Worm (Caenorhabditis elegans) whole organism, L1 larva: ENCODE data around the gene lido-13.

ENCODE experiments used
- C04F5.9 ChIP-seq: sonication (generic microtip); optimal IDR thresholded peaks from 2 replicates; lab custom pipeline; 2016; ENCODE audit warnings: missing genetic modification characterization, missing compliant biosample characterization
- F16B12.6 ChIP-seq: fragments of 150-350 bp; optimal IDR thresholded peaks from 2 replicates; lab custom pipeline; 2014; ENCODE audit warnings: missing biosample characterization, missing genetic modification characterization
- alr-1 ChIP-seq: fragments of 200-800 bp; sonication (Bioruptor generic); optimal IDR thresholded peaks from 2 replicates; lab custom pipeline; 2018; ENCODE audit warnings: borderline replicate concordance, mild to moderate bottlenecking, missing genetic modification characterization, missing compliant biosample characterization
- blmp-1 ChIP-seq: fragments of 150-350 bp; optimal IDR thresholded peaks from 2 replicates; lab custom pipeline; 2014; ENCODE audit warnings: missing biosample characterization, missing genetic modification characterization
- ceh-8 ChIP-seq: fragments of 200-800 bp; sonication (Bioruptor generic); optimal IDR thresholded peaks from 2 replicates; lab custom pipeline; 2018; ENCODE audit warnings: mild to moderate bottlenecking, missing genetic modification characterization, moderate library complexity, missing compliant biosample characterization
- ceh-82 ChIP-seq, 3 experiments: fragments of 150-350 bp in 1 of 3; sonication (generic microtip) in 2 of 3; optimal IDR thresholded peaks; 2 replicates each; lab custom pipeline; 2014 to 2017; ENCODE audit warnings: missing biosample characterization in 3 of 3, missing genetic modification characterization in 3 of 3
- ceh-88 ChIP-seq: fragments of 200-800 bp; sonication (Bioruptor generic); IDR thresholded peaks from 2 replicates; pipeline ENCODE4 v1.3.6; 2022; ENCODE audit warnings: missing genetic modification characterization, missing compliant biosample characterization
- dpl-1 ChIP-seq, 3 experiments: fragments of 150-350 bp in 2 of 3; sonication (generic microtip) in 1 of 3; optimal IDR thresholded peaks; 2 replicates each; lab custom pipeline; 2014 to 2017; ENCODE audit warnings: missing biosample characterization in 3 of 3, missing genetic modification characterization in 3 of 3, missing genetic modification reagents in 3 of 3
- dsc-1 ChIP-seq: sonication (generic microtip); optimal IDR thresholded peaks from 2 replicates; lab custom pipeline; 2016; ENCODE audit warnings: mild to moderate bottlenecking, missing genetic modification characterization, missing compliant biosample characterization
- efl-1 ChIP-seq, 4 experiments: fragments of 150-350 bp; optimal IDR thresholded peaks in 3 of 4; peaks in 1 of 4; 1 replicate in 1 of 4; 2 replicates in 3 of 4; lab custom pipeline; 2014; ENCODE audit warnings: missing biosample characterization in 2 of 4, missing genetic modification characterization in 2 of 4, missing genetic modification reagents in 2 of 4
- efl-3 ChIP-seq: fragments of 200-800 bp; sonication (Bioruptor generic); optimal IDR thresholded peaks from 2 replicates; lab custom pipeline; 2018; ENCODE audit warnings: mild to moderate bottlenecking, missing genetic modification characterization, missing compliant biosample characterization
- elt-2 ChIP-seq: sonication (generic microtip); optimal IDR thresholded peaks from 2 replicates; lab custom pipeline; 2016; ENCODE audit warnings: missing genetic modification characterization, mild to moderate bottlenecking, inconsistent platforms, missing compliant biosample characterization, missing genetic modification reagents
- fkh-4 ChIP-seq: sonication (generic microtip); optimal IDR thresholded peaks from 2 replicates; lab custom pipeline; 2016; ENCODE audit warnings: missing compliant biosample characterization, missing genetic modification characterization, borderline replicate concordance
- fkh-8 ChIP-seq: sonication (generic microtip); optimal IDR thresholded peaks from 2 replicates; lab custom pipeline; 2016; ENCODE audit warnings: mild to moderate bottlenecking, missing genetic modification characterization, missing compliant biosample characterization
- fos-1 ChIP-seq: fragments of 150-350 bp; optimal IDR thresholded peaks from 2 replicates; lab custom pipeline; 2014; ENCODE audit warnings: missing biosample characterization, missing genetic modification characterization
- jun-1 ChIP-seq: fragments of 150-350 bp; optimal IDR thresholded peaks from 2 replicates; lab custom pipeline; 2014; ENCODE audit warnings: missing biosample characterization, missing genetic modification reagents, missing genetic modification characterization
- lin-14 ChIP-seq: fragments of 200-800 bp; sonication (Bioruptor generic); optimal IDR thresholded peaks from 2 replicates; lab custom pipeline; 2018; ENCODE audit warnings: mild to moderate bottlenecking, missing genetic modification characterization, moderate library complexity, missing compliant biosample characterization
- lin-35 ChIP-seq, 2 experiments: fragments of 150-350 bp; optimal IDR thresholded peaks; 2 replicates each; lab custom pipeline; 2014; ENCODE audit warnings: missing biosample characterization in 2 of 2, missing genetic modification characterization in 2 of 2, missing genetic modification reagents in 2 of 2
- lin-39 ChIP-seq: fragments of 150-350 bp; optimal IDR thresholded peaks from 2 replicates; lab custom pipeline; 2014; ENCODE audit warnings: missing biosample characterization, missing genetic modification reagents, missing genetic modification characterization
- mab-9 ChIP-seq: fragments of 200-800 bp; sonication (Bioruptor generic); IDR thresholded peaks from 2 replicates; pipeline ENCODE4 v1.3.6; 2022; ENCODE audit warnings: missing genetic modification reagents, missing genetic modification characterization, missing compliant biosample characterization
- nhr-19 ChIP-seq: fragments of 200-800 bp; sonication (Bioruptor generic); conservative IDR thresholded peaks from 2 replicates; pipeline ENCODE4 v1.3.6; 2022; ENCODE audit warnings: missing genetic modification characterization, missing compliant biosample characterization
- nhr-237 ChIP-seq: fragments of 150-350 bp; optimal IDR thresholded peaks from 2 replicates; lab custom pipeline; 2014; ENCODE audit warnings: missing biosample characterization, missing genetic modification characterization
- nhr-28 ChIP-seq: fragments of 150-350 bp; optimal IDR thresholded peaks from 2 replicates; lab custom pipeline; 2014; ENCODE audit warnings: missing biosample characterization, missing genetic modification characterization
- nhr-47 ChIP-seq: sonication (generic microtip); optimal IDR thresholded peaks from 2 replicates; lab custom pipeline; 2016; ENCODE audit warnings: mild to moderate bottlenecking, missing genetic modification characterization, moderate library complexity, missing compliant biosample characterization
- nhr-76 ChIP-seq: sonication (generic microtip); optimal IDR thresholded peaks from 2 replicates; lab custom pipeline; 2017; ENCODE audit warnings: missing biosample characterization, missing genetic modification characterization
- nhr-84 ChIP-seq: sonication (generic microtip); optimal IDR thresholded peaks from 2 replicates; lab custom pipeline; 2017; ENCODE audit warnings: missing biosample characterization, missing genetic modification characterization
- nhr-90 ChIP-seq: sonication (generic microtip); optimal IDR thresholded peaks from 2 replicates; lab custom pipeline; 2016; ENCODE audit warnings: mild to moderate bottlenecking, missing genetic modification characterization, missing compliant biosample characterization; ENCODE audit not compliant: poor library complexity
- pag-3 ChIP-seq: sonication (generic microtip); optimal IDR thresholded peaks from 2 replicates; lab custom pipeline; 2017; ENCODE audit warnings: missing genetic modification characterization, mild to moderate bottlenecking, missing compliant biosample characterization, antibody characterized with exemption, borderline replicate concordance; ENCODE audit not compliant: insufficient read depth
- pax-3 ChIP-seq: fragments of 200-800 bp; sonication (Bioruptor generic); optimal IDR thresholded peaks from 2 replicates; lab custom pipeline; 2018; ENCODE audit warnings: mild to moderate bottlenecking, missing genetic modification characterization, moderate library complexity, missing compliant biosample characterization
- snu-23 ChIP-seq: sonication (generic microtip); optimal IDR thresholded peaks from 2 replicates; lab custom pipeline; 2016; ENCODE audit warnings: missing genetic modification characterization, missing compliant biosample characterization
- sup-37 ChIP-seq: fragments of 200-800 bp; sonication (Bioruptor generic); optimal IDR thresholded peaks from 2 replicates; lab custom pipeline; 2018; ENCODE audit warnings: mild to moderate bottlenecking, missing genetic modification characterization, missing compliant biosample characterization
- swsn-7 ChIP-seq: sonication (generic microtip); optimal IDR thresholded peaks from 2 replicates; lab custom pipeline; 2016; ENCODE audit warnings: missing genetic modification characterization, missing compliant biosample characterization
- tbx-2 ChIP-seq: sonication (generic microtip); optimal IDR thresholded peaks from 2 replicates; lab custom pipeline; 2016; ENCODE audit warnings: missing genetic modification characterization, missing compliant biosample characterization
- unc-62 ChIP-seq: fragments of 150-350 bp; optimal IDR thresholded peaks from 2 replicates; lab custom pipeline; 2014; ENCODE audit warnings: missing biosample characterization, missing genetic modification reagents, missing genetic modification characterization
- unc-86 ChIP-seq: sonication (generic microtip); optimal IDR thresholded peaks from 2 replicates; lab custom pipeline; 2016; ENCODE audit warnings: missing genetic modification characterization, missing compliant biosample characterization
- unc-98 ChIP-seq: fragments of 200-800 bp; sonication (Bioruptor generic); IDR thresholded peaks from 2 replicates; pipeline ENCODE4 v1.3.6; 2022; ENCODE audit warnings: missing genetic modification characterization, missing compliant biosample characterization
- zag-1 ChIP-seq: fragments of 150-350 bp; optimal IDR thresholded peaks from 2 replicates; lab custom pipeline; 2014; ENCODE audit warnings: missing biosample characterization, missing genetic modification characterization
- zip-4 ChIP-seq: fragments of 200-800 bp; sonication (Bioruptor generic); optimal IDR thresholded peaks from 2 replicates; lab custom pipeline; 2018; ENCODE audit warnings: mild to moderate bottlenecking, missing genetic modification characterization, moderate library complexity, missing compliant biosample characterization

The lido-13 gene

DNA sequence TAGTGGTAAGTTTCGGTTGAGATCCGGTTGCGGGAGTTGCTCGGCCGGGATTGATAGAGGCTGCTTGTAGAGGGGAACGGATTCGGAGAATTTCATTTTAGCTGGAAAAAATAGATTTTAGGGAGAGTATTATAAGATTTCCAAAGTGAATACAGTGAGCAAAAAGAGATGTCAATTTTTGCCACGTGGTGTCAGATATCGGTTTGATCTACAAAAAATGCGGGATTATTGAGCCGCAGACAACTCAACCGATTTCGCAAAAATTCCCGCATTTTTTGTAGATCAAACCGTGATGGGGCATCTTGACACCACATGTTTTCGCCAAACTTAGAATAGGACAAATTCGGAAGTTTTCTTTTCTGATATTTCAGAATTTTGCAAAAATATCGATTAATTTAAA is at the start of gene lido-13:
Gene lido-13, minus strand, starts transcription at position 101 of the 400 bp plus-strand sequence.
- TF ChIP-seq nhr-19 (GFP tag; lab: Robert Waterston, UW) (no peak), alr-1 (tag; lab: Kevin White, UChicago) (no peak), pax-3 (tag; lab: Kevin White, UChicago) (no peak), jun-1 (tag; lab: Kevin White, UChicago) (no peak), nhr-28 (tag; lab: Kevin White, UChicago) (no peak), lin-35 (GFP tag; optimal IDR thresholded peaks at IDR 0.05; lab: Kevin White, UChicago) (no peak), blmp-1 (no peak), unc-98 (no peak)

DNA sequence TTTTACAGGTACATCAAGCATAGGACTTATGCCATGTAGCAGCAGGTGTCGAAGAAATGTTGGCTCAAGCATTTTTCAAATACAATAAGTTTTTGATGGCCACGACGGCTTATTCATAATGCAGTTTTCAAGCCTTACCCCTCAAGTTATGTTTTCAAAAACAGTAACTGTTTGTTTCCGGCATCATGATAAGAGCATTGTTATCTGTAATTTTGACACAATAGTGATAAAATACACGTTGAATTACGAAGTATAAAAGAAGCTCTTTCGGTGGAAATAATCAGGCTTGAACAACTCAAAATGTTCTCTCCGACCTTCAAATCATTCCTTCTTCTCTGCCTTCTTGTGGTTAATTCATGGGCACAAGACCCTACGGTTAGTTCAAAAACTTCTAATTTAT is 47.9 kb upstream of the lido-13 start, which contains the start of gene clec-121:
Gene clec-121, plus strand, starts transcription at position 301 of the 400 bp plus-strand sequence.
- TF ChIP-seq efl-3 (GFP tag; lab: Kevin White, UChicago) = no peak
- TF ChIP-seq unc-86 (tag; lab: Kevin White, UChicago) = no peak
- TF ChIP-seq zag-1 (tag; lab: Kevin White, UChicago) = no peak
- no peak for TF ChIP-seq nhr-19 (GFP tag; lab: Robert Waterston, UW)
- TF ChIP-seq fkh-4 (tag; lab: Kevin White, UChicago) = no peak
- TF ChIP-seq blmp-1 = no peak
- no peak for TF ChIP-seq dpl-1 (GFP tag; optimal IDR thresholded peaks at IDR 0.05; lab: Kevin White, UChicago)
- no peak for TF ChIP-seq sup-37 (GFP tag; lab: Kevin White, UChicago)
- TF ChIP-seq tbx-2 (tag; lab: Kevin White, UChicago) = no peak

DNA sequence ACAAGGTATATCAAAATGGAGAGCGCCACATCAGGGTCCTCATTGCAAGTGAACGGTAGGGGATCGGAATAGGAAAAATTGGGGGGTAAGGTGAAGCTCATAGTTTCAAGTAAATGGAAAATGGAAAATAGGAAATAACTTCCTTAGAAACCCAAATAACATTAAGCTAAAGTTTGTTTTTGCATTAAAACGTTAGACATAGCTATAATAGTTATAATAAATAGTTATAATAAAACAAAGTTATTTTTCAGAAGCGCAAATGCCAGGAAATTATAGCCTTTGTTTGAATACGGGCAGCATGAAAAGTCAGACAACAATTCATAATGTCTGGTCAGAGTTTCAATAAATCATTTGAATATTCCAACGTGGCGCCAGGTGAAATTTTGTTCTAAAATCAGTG is 46.4 kb upstream of the lido-13 start, which contains the start of gene srg-24:
Gene srg-24, minus strand, starts transcription at position 101 of the 400 bp plus-strand sequence.
- TF ChIP-seq jun-1 (tag; lab: Kevin White, UChicago) = no peak
- TF ChIP-seq ceh-82 (tag; optimal IDR thresholded peaks at IDR 0.05; lab: Kevin White, UChicago) = no peak
- no peak for TF ChIP-seq blmp-1
- TF ChIP-seq nhr-237 (tag; lab: Kevin White, UChicago) = no peak
- no peak for TF ChIP-seq elt-2 (tag; lab: Kevin White, UChicago)
- no peak for TF ChIP-seq fkh-8
- TF ChIP-seq ceh-88 = no peak
- no peak for TF ChIP-seq unc-62 (GFP tag; lab: Kevin White, UChicago)
- no peak for TF ChIP-seq zip-4 (GFP tag; lab: Kevin White, UChicago)
- TF ChIP-seq, all 84 proteins: peak for 0

DNA sequence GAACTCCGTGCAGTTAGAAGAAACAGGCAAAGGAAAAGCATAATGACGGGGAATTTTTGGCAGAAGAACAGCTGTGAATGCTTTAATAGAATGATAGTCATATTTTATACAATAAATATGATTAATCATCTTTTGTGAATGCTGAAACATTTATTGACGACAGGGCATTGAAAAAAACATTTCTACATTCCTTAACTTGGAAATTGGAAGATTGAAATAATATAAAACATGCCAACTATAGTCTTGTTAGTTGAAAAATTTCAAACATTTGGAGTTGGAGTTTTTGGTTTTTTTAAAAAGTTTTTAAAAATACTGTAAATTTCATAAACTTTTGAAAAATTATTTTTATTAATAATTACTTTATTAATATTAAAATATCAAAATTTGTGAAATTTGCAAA is 42.7 kb upstream of the lido-13 start, which contains the start of gene Y25C1A.14:
Gene Y25C1A.14, minus strand, starts transcription at position 101 of the 400 bp plus-strand sequence.
- TF ChIP-seq pag-3 (tag; lab: Kevin White, UChicago) (no peak), nhr-90 (no peak), swsn-7 (tag; lab: Kevin White, UChicago) (no peak), lin-39 (tag; lab: Kevin White, UChicago) (no peak), mab-9 (GFP tag; lab: Robert Waterston, UW) (no peak), lin-14 (no peak), efl-1 (optimal IDR thresholded peaks at IDR 0.05; lab: Kevin White, UChicago) (no peak), efl-1 (GFP tag; optimal IDR thresholded peaks at IDR 0.05 in 1 of 2; lab: Kevin White, UChicago) (no peak), nhr-47 (tag; lab: Kevin White, UChicago) (no peak), tbx-2 (tag; lab: Kevin White, UChicago) (no peak), efl-3 (GFP tag; lab: Kevin White, UChicago) (no peak), fkh-4 (tag; lab: Kevin White, UChicago) (no peak), blmp-1 (no peak), ceh-8 (no peak), nhr-76 (no peak), fos-1 (no peak), nhr-84 (tag; lab: Kevin White, UChicago) (no peak), snu-23 (no peak), C04F5.9 (no peak), dsc-1 (no peak), F16B12.6 (tag; lab: Kevin White, UChicago) (no peak)
